Worm (Caenorhabditis elegans): ENCODE results near the gene lgx-1.
A peak's percentile ranks its signal among the peaks of the same experiment; 100 is the strongest.

lgx-1 gene

DNA sequence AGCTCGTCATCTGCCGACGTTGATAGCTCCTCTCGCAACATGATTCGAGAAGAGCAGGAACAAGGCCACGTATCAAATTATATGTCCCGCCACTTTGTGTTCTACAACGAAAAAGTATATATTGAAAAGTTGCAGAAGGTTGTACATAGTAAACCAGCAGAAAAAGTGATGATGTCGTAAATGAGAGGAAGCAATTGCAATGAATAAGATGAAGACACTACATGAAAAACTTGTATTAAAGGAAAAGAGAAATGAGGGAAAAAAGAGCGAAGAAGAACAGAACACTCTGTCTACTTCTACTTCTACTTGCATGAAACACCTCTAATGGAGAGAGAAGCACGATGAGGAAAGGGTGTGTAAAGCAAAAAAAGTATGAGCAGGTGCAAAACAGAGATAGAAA lies 33.2 kb downstream of the lgx-1 start, which contains the start of gene T23F2.2:
Gene T23F2.2 (minus strand): TSS at position 101 of the 400 bp plus-strand sequence.
- no peak for TF ChIP-seq Y75B8A.6 (GFP tag; IDR thresholded peaks at IDR 0.05)
- no peak for TF ChIP-seq nhr-237 (tag; optimal IDR thresholded peaks at IDR 0.05)
- TF ChIP-seq snpc-1.2 (GFP tag; IDR thresholded peaks at IDR 0.05): no peak
- TF ChIP-seq lir-3 (tag; optimal IDR thresholded peaks at IDR 0.05): no peak
- TF ChIP-seq F44E2.7 (GFP tag; IDR thresholded peaks at IDR 0.05): no peak
- TF ChIP-seq T26A8.4 (GFP tag; IDR thresholded peaks at IDR 0.05): no peak
- no peak for TF ChIP-seq ZK337.2 (GFP tag; IDR thresholded peaks at IDR 0.05)

ce11 chrX:5492820-5493382 lies 45.4 kb downstream of the lgx-1 start, which contains the start of the genes bus-8A and bus-8B:
Gene bus-8A (plus strand): TSS chrX:5492915.
Gene bus-8B (plus strand): TSS chrX:5493332.
- no peak for TF ChIP-seq ztf-7 (tag; optimal IDR thresholded peaks at IDR 0.05)
- 0 out of 2 replicates have a peak, but pooled peaks have one; percentile 24 for TF ChIP-seq egl-43 (GFP tag; IDR thresholded peaks at IDR 0.05)
- no peak for TF ChIP-seq tag-97 (GFP tag; IDR thresholded peaks at IDR 0.05)
- TF ChIP-seq ceh-82 (tag; optimal IDR thresholded peaks at IDR 0.05): no peak
- TF ChIP-seq madf-5 (GFP tag; IDR thresholded peaks at IDR 0.05): no peak
- no peak for TF ChIP-seq R02D3.7 (tag; optimal IDR thresholded peaks at IDR 0.05)
- no peak for TF ChIP-seq aly-2 (tag; optimal IDR thresholded peaks at IDR 0.05)
- no peak for TF ChIP-seq nhr-76 (tag; optimal IDR thresholded peaks at IDR 0.05)
- TF ChIP-seq mep-1 (tag; optimal IDR thresholded peaks at IDR 0.05): no peak
- TF ChIP-seq attf-4 (tag; optimal IDR thresholded peaks at IDR 0.05): no peak
- no peak for TF ChIP-seq lin-13 (GFP tag; optimal IDR thresholded peaks at IDR 0.05)
- no peak for TF ChIP-seq daf-16 (GFP tag; optimal IDR thresholded peaks at IDR 0.05)
- TF ChIP-seq daf-16 (tag; optimal IDR thresholded peaks at IDR 0.05): no peak
- TF ChIP-seq unc-62 (GFP tag; optimal IDR thresholded peaks at IDR 0.05 in 1 of 2): peak in 1 of 2 experiments; percentile 94
- no peak for TF ChIP-seq unc-62 (tag; optimal IDR thresholded peaks at IDR 0.05)

- TF ChIP-seq zfp-2 (tag; optimal IDR thresholded peaks at IDR 0.05): no peak
- no peak for TF ChIP-seq madf-5 (GFP tag; IDR thresholded peaks at IDR 0.05)
- no peak for TF ChIP-seq egl-43 (GFP tag; IDR thresholded peaks at IDR 0.05)
- TF ChIP-seq cey-2 (tag; optimal IDR thresholded peaks at IDR 0.05; ENCODE audit: borderline replicate concordance, insufficient read depth): no peak
- TF ChIP-seq lim-7 (GFP tag; IDR thresholded peaks at IDR 0.05): no peak
- no peak for TF ChIP-seq egl-27 (tag; optimal IDR thresholded peaks at IDR 0.05)
- TF ChIP-seq snpc-4 (tag; optimal IDR thresholded peaks at IDR 0.05): no peak
- no peak for TF ChIP-seq madf-9 (GFP tag; conservative IDR thresholded peaks at IDR 0.05)
- TF ChIP-seq ces-1 (GFP tag; optimal IDR thresholded peaks at IDR 0.05): no peak
- no peak for TF ChIP-seq ctbp-1 (GFP tag; IDR thresholded peaks at IDR 0.05)
- TF ChIP-seq spr-1 (tag; optimal IDR thresholded peaks at IDR 0.05): no peak
- no peak for TF ChIP-seq F10B5.3 (tag; optimal IDR thresholded peaks at IDR 0.05)
- no peak for TF ChIP-seq mep-1 (tag; optimal IDR thresholded peaks at IDR 0.05)
- no peak for TF ChIP-seq ceh-82 (tag; optimal IDR thresholded peaks at IDR 0.05)
Observed at ce11 chrX:5489538-5489937, 48.8 kb downstream of the lgx-1 start, which contains the start of gene F55D1.1. Gene F55D1.1 (plus strand): TSS chrX:5489838.

DNA sequence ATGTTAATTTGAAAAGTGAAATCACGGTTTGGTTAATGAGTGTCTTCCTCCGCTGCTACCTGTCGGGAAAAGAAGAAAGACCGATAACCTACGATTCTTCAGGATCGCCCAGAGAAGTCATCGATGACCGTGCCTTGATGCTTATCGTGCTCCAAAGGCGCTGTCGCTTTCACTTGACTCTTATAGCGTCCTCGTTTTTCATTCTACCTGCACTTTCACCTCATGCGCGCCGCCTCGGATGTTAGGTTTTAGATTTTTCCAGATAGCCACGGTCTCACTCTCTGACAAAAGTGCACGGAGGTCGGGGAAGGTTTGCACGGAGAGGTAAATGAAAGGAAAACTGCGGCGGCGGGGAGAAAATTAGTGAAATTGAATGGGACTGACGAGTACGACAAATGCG lies 49.4 kb downstream of the lgx-1 start:
- TF ChIP-seq F26F4.8 (GFP tag; conservative IDR thresholded peaks at IDR 0.05) (no peak), T20F7.1 (GFP tag; optimal IDR thresholded peaks at IDR 0.05) (no peak), spr-3 (GFP tag; optimal IDR thresholded peaks at IDR 0.05) (no peak), Y48G9A.11 (GFP tag; IDR thresholded peaks at IDR 0.05) (no peak), lir-3 (tag; optimal IDR thresholded peaks at IDR 0.05) (no peak), nhr-42 (GFP tag; IDR thresholded peaks at IDR 0.05) (no peak), mdt-29 (GFP tag; IDR thresholded peaks at IDR 0.05) (no peak), cey-2 (tag; optimal IDR thresholded peaks at IDR 0.05; ENCODE audit: borderline replicate concordance, insufficient read depth) (no peak), rbr-2 (tag; optimal IDR thresholded peaks at IDR 0.05) (no peak), attf-4 (tag; optimal IDR thresholded peaks at IDR 0.05) (no peak), zip-2 (tag; optimal IDR thresholded peaks at IDR 0.05) (no peak), egl-43 (GFP tag; IDR thresholded peaks at IDR 0.05) (no peak), ctbp-1 (GFP tag; IDR thresholded peaks at IDR 0.05) (no peak), lsy-2 (tag; optimal IDR thresholded peaks at IDR 0.05) (no peak), nhr-6 (tag; optimal IDR thresholded peaks at IDR 0.05) (no peak), sdz-12 (GFP tag; optimal IDR thresholded peaks at IDR 0.05) (no peak), madf-9 (GFP tag; conservative IDR thresholded peaks at IDR 0.05) (no peak)
